Worm (Caenorhabditis elegans) whole organism, L1 larva: ENCODE data around the gene T05A7.6.
A peak's percentile ranks its signal among the peaks of the same experiment; 100 is the strongest.

Experiments used
- C04F5.9 ChIP-seq: sonication (generic microtip); optimal IDR thresholded peaks from 2 replicates; lab custom pipeline; 2016; ENCODE audit warnings: missing genetic modification characterization, missing compliant biosample characterization
- C34B4.2 ChIP-seq: sonication (generic microtip); optimal IDR thresholded peaks from 2 replicates; lab custom pipeline; 2017; ENCODE audit warnings: mild to moderate bottlenecking, missing genetic modification characterization, missing compliant biosample characterization
- F16B12.6 ChIP-seq: fragments of 150-350 bp; optimal IDR thresholded peaks from 2 replicates; lab custom pipeline; 2014; ENCODE audit warnings: missing biosample characterization, missing genetic modification characterization
- Y116A8C.19 ChIP-seq: sonication (generic microtip); optimal IDR thresholded peaks from 2 replicates; lab custom pipeline; 2016; ENCODE audit warnings: missing compliant biosample characterization, missing genetic modification characterization, borderline replicate concordance
- aha-1 ChIP-seq: fragments of 150-350 bp; optimal IDR thresholded peaks from 2 replicates; lab custom pipeline; 2014; ENCODE audit warnings: missing biosample characterization, missing genetic modification characterization
- alr-1 ChIP-seq: fragments of 200-800 bp; sonication (Bioruptor generic); optimal IDR thresholded peaks from 2 replicates; lab custom pipeline; 2018; ENCODE audit warnings: borderline replicate concordance, mild to moderate bottlenecking, missing genetic modification characterization, missing compliant biosample characterization
- ama-1 ChIP-seq: fragments of 150-350 bp; optimal IDR thresholded peaks from 2 replicates; lab custom pipeline; 2014
- ceh-63 ChIP-seq: fragments of 200-800 bp; sonication (Bioruptor generic); optimal IDR thresholded peaks from 2 replicates; lab custom pipeline; 2018; ENCODE audit warnings: mild to moderate bottlenecking, missing genetic modification characterization, missing compliant biosample characterization
- ceh-88 ChIP-seq: fragments of 200-800 bp; sonication (Bioruptor generic); IDR thresholded peaks from 2 replicates; pipeline ENCODE4 v1.3.6; 2022; ENCODE audit warnings: missing genetic modification characterization, missing compliant biosample characterization
- ces-1 ChIP-seq: fragments of 150-350 bp; optimal IDR thresholded peaks from 2 replicates; lab custom pipeline; 2014; ENCODE audit warnings: missing biosample characterization, missing genetic modification reagents, missing genetic modification characterization
- dsc-1 ChIP-seq: sonication (generic microtip); optimal IDR thresholded peaks from 2 replicates; lab custom pipeline; 2016; ENCODE audit warnings: mild to moderate bottlenecking, missing genetic modification characterization, missing compliant biosample characterization
- efl-1 ChIP-seq, 4 experiments: fragments of 150-350 bp; optimal IDR thresholded peaks in 3 of 4; peaks in 1 of 4; 1 replicate in 1 of 4; 2 replicates in 3 of 4; lab custom pipeline; 2014; ENCODE audit warnings: missing biosample characterization in 2 of 4, missing genetic modification characterization in 2 of 4, missing genetic modification reagents in 2 of 4
- egl-27 ChIP-seq, 2 experiments: fragments of 150-350 bp in 1 of 2; sonication (generic microtip); optimal IDR thresholded peaks; 3 replicates each; lab custom pipeline; 2017 to 2018; ENCODE audit warnings: missing biosample characterization in 2 of 2, missing genetic modification characterization in 2 of 2, missing genetic modification reagents in 2 of 2
- elt-2 ChIP-seq: sonication (generic microtip); optimal IDR thresholded peaks from 2 replicates; lab custom pipeline; 2016; ENCODE audit warnings: missing genetic modification characterization, mild to moderate bottlenecking, inconsistent platforms, missing compliant biosample characterization, missing genetic modification reagents
- fkh-8 ChIP-seq: sonication (generic microtip); optimal IDR thresholded peaks from 2 replicates; lab custom pipeline; 2016; ENCODE audit warnings: mild to moderate bottlenecking, missing genetic modification characterization, missing compliant biosample characterization
- hlh-17 ChIP-seq: fragments of 200-800 bp; sonication (Bioruptor generic); optimal IDR thresholded peaks from 2 replicates; lab custom pipeline; 2018; ENCODE audit warnings: missing genetic modification characterization, mild to moderate bottlenecking, missing compliant biosample characterization, moderate library complexity, borderline replicate concordance
- jun-1 ChIP-seq: fragments of 150-350 bp; optimal IDR thresholded peaks from 2 replicates; lab custom pipeline; 2014; ENCODE audit warnings: missing biosample characterization, missing genetic modification reagents, missing genetic modification characterization
- lin-13 ChIP-seq: fragments of 150-350 bp; optimal IDR thresholded peaks from 2 replicates; lab custom pipeline; 2014; ENCODE audit warnings: missing biosample characterization, missing genetic modification reagents, missing genetic modification characterization
- lin-14 ChIP-seq: fragments of 200-800 bp; sonication (Bioruptor generic); optimal IDR thresholded peaks from 2 replicates; lab custom pipeline; 2018; ENCODE audit warnings: mild to moderate bottlenecking, missing genetic modification characterization, moderate library complexity, missing compliant biosample characterization
- lin-35 ChIP-seq, 2 experiments: fragments of 150-350 bp; optimal IDR thresholded peaks; 2 replicates each; lab custom pipeline; 2014; ENCODE audit warnings: missing biosample characterization in 2 of 2, missing genetic modification characterization in 2 of 2, missing genetic modification reagents in 2 of 2
- lsy-2 ChIP-seq, 2 experiments: fragments of 150-350 bp; optimal IDR thresholded peaks; 2 replicates each; lab custom pipeline; 2014; ENCODE audit warnings: missing biosample characterization in 2 of 2, missing genetic modification characterization in 2 of 2
- mep-1 ChIP-seq: fragments of 150-350 bp; optimal IDR thresholded peaks from 2 replicates; lab custom pipeline; 2014; ENCODE audit warnings: missing biosample characterization, missing genetic modification characterization
- nhr-12 ChIP-seq: sonication (generic microtip); optimal IDR thresholded peaks from 2 replicates; lab custom pipeline; 2017; ENCODE audit warnings: missing biosample characterization, missing genetic modification characterization
- nhr-19 ChIP-seq: fragments of 200-800 bp; sonication (Bioruptor generic); conservative IDR thresholded peaks from 2 replicates; pipeline ENCODE4 v1.3.6; 2022; ENCODE audit warnings: missing genetic modification characterization, missing compliant biosample characterization
- nhr-20 ChIP-seq: sonication (generic microtip); optimal IDR thresholded peaks from 2 replicates; lab custom pipeline; 2016; ENCODE audit warnings: mild to moderate bottlenecking, missing genetic modification characterization, missing compliant biosample characterization
- nhr-28 ChIP-seq: fragments of 150-350 bp; optimal IDR thresholded peaks from 2 replicates; lab custom pipeline; 2014; ENCODE audit warnings: missing biosample characterization, missing genetic modification characterization
- nhr-71 ChIP-seq: sonication (generic microtip); optimal IDR thresholded peaks from 2 replicates; lab custom pipeline; 2016; ENCODE audit warnings: mild to moderate bottlenecking, missing genetic modification characterization, moderate library complexity, missing compliant biosample characterization
- nhr-76 ChIP-seq: sonication (generic microtip); optimal IDR thresholded peaks from 2 replicates; lab custom pipeline; 2017; ENCODE audit warnings: missing biosample characterization, missing genetic modification characterization
- nhr-77 ChIP-seq: fragments of 150-350 bp; optimal IDR thresholded peaks from 2 replicates; lab custom pipeline; 2014; ENCODE audit warnings: missing biosample characterization, missing genetic modification characterization
- nhr-84 ChIP-seq: sonication (generic microtip); optimal IDR thresholded peaks from 2 replicates; lab custom pipeline; 2017; ENCODE audit warnings: missing biosample characterization, missing genetic modification characterization
- nhr-90 ChIP-seq: sonication (generic microtip); optimal IDR thresholded peaks from 2 replicates; lab custom pipeline; 2016; ENCODE audit warnings: mild to moderate bottlenecking, missing genetic modification characterization, missing compliant biosample characterization; ENCODE audit not compliant: poor library complexity
- pag-3 ChIP-seq: sonication (generic microtip); optimal IDR thresholded peaks from 2 replicates; lab custom pipeline; 2017; ENCODE audit warnings: missing genetic modification characterization, mild to moderate bottlenecking, missing compliant biosample characterization, antibody characterized with exemption, borderline replicate concordance; ENCODE audit not compliant: insufficient read depth
- pax-3 ChIP-seq: fragments of 200-800 bp; sonication (Bioruptor generic); optimal IDR thresholded peaks from 2 replicates; lab custom pipeline; 2018; ENCODE audit warnings: mild to moderate bottlenecking, missing genetic modification characterization, moderate library complexity, missing compliant biosample characterization
- snpc-4 ChIP-seq: fragments of 150-350 bp; optimal IDR thresholded peaks from 2 replicates; lab custom pipeline; 2014; ENCODE audit warnings: missing biosample characterization, missing genetic modification characterization
- snu-23 ChIP-seq: sonication (generic microtip); optimal IDR thresholded peaks from 2 replicates; lab custom pipeline; 2016; ENCODE audit warnings: missing genetic modification characterization, missing compliant biosample characterization
- sox-4 ChIP-seq: sonication (generic microtip); optimal IDR thresholded peaks from 2 replicates; lab custom pipeline; 2016; ENCODE audit warnings: missing genetic modification characterization, missing compliant biosample characterization
- sptf-1 ChIP-seq: fragments of 150-350 bp; optimal IDR thresholded peaks from 2 replicates; lab custom pipeline; 2014; ENCODE audit warnings: missing biosample characterization, missing genetic modification characterization
- tbx-2 ChIP-seq: sonication (generic microtip); optimal IDR thresholded peaks from 2 replicates; lab custom pipeline; 2016; ENCODE audit warnings: missing genetic modification characterization, missing compliant biosample characterization
- tlp-1 ChIP-seq: fragments of 150-350 bp; optimal IDR thresholded peaks from 2 replicates; lab custom pipeline; 2014; ENCODE audit warnings: missing biosample characterization, missing genetic modification characterization
- unc-130 ChIP-seq: fragments of 150-350 bp; optimal IDR thresholded peaks from 2 replicates; lab custom pipeline; 2017; ENCODE audit warnings: missing biosample characterization, missing genetic modification characterization, inconsistent platforms
- unc-30 ChIP-seq: sonication (generic microtip); optimal IDR thresholded peaks from 2 replicates; lab custom pipeline; 2017; ENCODE audit warnings: missing biosample characterization, missing genetic modification characterization
- vab-15 ChIP-seq: sonication (generic microtip); optimal IDR thresholded peaks from 2 replicates; lab custom pipeline; 2017; ENCODE audit warnings: missing genotype, mild to moderate bottlenecking, missing genetic modification characterization, missing compliant biosample characterization
- zag-1 ChIP-seq: fragments of 150-350 bp; optimal IDR thresholded peaks from 2 replicates; lab custom pipeline; 2014; ENCODE audit warnings: missing biosample characterization, missing genetic modification characterization

The T05A7.6 gene

DNA sequence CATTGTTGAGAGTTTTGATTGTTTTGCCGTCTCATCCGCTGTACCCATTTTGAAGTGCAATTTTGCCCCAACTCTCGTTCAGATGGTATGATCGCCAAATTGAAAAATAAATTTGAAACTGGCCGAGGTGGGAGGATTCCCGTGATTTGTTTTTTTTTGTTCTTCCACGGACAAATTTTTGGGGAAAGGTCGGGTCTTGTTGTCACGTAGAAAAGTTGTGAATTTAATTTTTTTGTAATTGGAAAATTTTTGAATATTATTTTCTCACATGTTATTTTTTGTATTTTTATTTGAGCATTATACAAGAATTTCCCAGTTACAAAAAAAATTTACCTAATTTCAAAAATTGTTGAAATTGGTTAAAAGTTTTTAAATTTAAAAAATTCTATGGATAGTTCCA lies at the start of gene T05A7.6:
TSS of gene T05A7.6 (minus strand) at position 101 of the 400 bp plus-strand sequence.
- TF ChIP-seq aha-1 (tag; lab: Kevin White, UChicago) (no peak), lin-13 (GFP tag; lab: Kevin White, UChicago) (no peak), nhr-76 (tag; lab: Kevin White, UChicago) (no peak), snu-23 (GFP tag; lab: Kevin White, UChicago) (no peak), nhr-71 (tag; lab: Kevin White, UChicago) (no peak), ceh-88 (GFP tag; lab: Robert Waterston, UW) (no peak)

DNA sequence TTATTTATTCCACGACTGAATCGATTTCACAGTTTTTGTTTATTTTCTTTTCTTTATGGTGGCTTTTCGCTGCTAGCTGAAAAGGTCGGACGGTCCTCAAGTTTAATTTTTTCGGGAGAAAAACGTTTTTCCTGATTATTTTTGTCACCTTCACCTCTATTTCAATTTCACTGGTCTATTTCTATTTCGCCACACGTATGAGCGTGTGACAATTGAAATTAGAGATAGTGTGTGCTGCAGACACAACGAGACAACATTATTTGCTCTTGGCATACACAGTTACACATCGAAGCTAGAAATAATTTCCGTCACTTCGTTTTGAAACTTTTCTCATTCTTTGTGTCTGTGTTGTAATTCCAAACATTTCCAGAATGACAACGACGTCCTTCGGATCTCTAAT lies 44.1 kb upstream of the T05A7.6 start, which contains the start of gene F41C3.8:
TSS of gene F41C3.8 (plus strand) at position 371 of the 400 bp plus-strand sequence.
- TF ChIP-seq pag-3 (no peak), egl-27 (tag; optimal IDR thresholded peaks at IDR 0.05; lab: Kevin White, UChicago) (no peak), lin-35 (GFP tag; optimal IDR thresholded peaks at IDR 0.05; lab: Kevin White, UChicago) (peak in 1 of 2 experiments; percentile 21), ces-1 (GFP tag; lab: Kevin White, UChicago) (no peak), elt-2 (tag; lab: Kevin White, UChicago) (peak; percentile 33), lin-14 (GFP tag; lab: Kevin White, UChicago) (no peak)
- TF ChIP-seq, all 84 proteins: peak for 2

DNA sequence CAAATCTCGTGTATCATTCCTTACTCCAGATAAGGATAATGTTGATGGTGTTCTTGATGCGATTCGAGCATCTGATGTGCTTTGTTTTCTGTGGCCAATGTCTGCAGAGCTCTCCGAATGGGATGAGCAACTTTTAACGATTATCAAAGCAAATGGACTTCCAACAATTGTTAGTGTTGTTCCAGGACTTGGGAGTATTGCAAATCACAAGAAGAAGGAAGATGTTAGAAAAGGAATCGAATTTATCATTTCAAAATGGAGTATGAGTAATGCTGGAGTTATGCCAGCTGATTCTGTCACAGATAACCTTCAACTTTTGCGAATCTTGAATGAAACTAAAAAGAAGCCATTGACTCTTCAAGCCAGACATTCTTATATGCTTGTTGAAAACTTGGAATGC lies 39.2 kb upstream of the T05A7.6 start:
- TF ChIP-seq nhr-19 (GFP tag; lab: Robert Waterston, UW) (no peak), nhr-84 (tag; lab: Kevin White, UChicago) (no peak), C34B4.2 (tag; lab: Kevin White, UChicago) (no peak)

DNA sequence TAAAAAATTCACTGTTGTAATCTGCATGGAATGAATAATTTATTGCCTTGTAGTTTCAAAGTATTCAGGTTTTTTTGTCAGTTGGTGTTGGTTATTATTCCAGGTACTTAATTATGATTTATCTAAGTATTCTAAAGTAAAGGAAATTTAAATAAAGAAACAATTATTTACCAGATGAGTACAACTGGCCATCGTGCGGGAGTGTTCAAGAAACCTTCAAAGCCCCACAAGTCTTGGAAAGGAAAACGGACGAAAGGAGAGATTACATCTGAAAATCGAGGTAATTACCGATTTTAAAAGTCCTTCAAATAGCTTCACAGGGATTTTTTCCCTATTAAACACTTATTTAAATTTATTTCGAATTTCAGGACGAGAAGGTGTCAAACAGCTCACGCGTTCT lies 38.5 kb upstream of the T05A7.6 start, which contains the start of gene tag-151:
TSS of gene tag-151 (plus strand) at position 158 of the 400 bp plus-strand sequence.
- TF ChIP-seq nhr-90 (peak; percentile 11), dsc-1 (no peak), efl-1 (optimal IDR thresholded peaks at IDR 0.05; lab: Kevin White, UChicago) (no peak), efl-1 (GFP tag; optimal IDR thresholded peaks at IDR 0.05 in 1 of 2; lab: Kevin White, UChicago) (peak in 1 of 2 experiments; percentile 52), Y116A8C.19 (tag; lab: Kevin White, UChicago) (no peak), lsy-2 (tag; optimal IDR thresholded peaks at IDR 0.05; lab: Kevin White, UChicago) (peak in 1 of 2 experiments; percentile 1)

DNA sequence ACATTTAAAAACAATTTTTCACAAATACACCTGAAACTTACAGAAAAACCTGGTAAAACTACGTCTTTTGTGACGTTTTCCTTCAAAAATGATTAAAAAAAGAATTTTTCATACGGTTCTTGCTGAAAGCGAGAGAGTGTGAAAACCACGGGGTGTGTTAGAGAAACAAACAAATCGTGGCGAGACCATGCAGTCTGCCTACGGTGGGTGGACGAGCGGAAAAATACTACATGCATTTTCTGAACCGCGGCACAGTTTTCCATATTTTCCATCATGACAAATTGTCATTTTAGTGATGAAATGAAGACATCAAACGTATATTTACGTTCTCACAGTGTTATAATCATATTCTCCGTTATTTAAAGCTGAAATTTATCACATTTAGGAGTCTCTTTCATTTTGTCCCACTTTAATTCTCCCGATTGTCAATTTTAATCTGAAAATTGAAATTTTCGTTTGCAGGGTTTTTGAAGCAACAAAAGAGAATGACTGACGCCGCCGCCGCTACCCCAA lies 34.8 kb upstream of the T05A7.6 start, which contains the start of the genes F10G7.9 and tsn-1:
TSS of gene F10G7.9 (minus strand) at position 127 of the 513 bp plus-strand sequence.
TSS of gene tsn-1 (plus strand) at position 463 of the 513 bp plus-strand sequence.
- no peak for TF ChIP-seq sptf-1 (tag; lab: Kevin White, UChicago)
- TF ChIP-seq unc-30 (tag; lab: Kevin White, UChicago), result no peak
- no peak for TF ChIP-seq ceh-88 (GFP tag; lab: Robert Waterston, UW)
- TF ChIP-seq pax-3 (tag; lab: Kevin White, UChicago), result no peak
- TF ChIP-seq unc-130 (tag; lab: Kevin White, UChicago), result peak; percentile 32
- peak; percentile 2 for TF ChIP-seq nhr-90
- TF ChIP-seq tlp-1 (tag; lab: Kevin White, UChicago), result no peak
- no peak for TF ChIP-seq ama-1
- TF ChIP-seq C04F5.9 (tag; lab: Kevin White, UChicago), result no peak
- TF ChIP-seq snu-23 (GFP tag; lab: Kevin White, UChicago), result peak; percentile 68
- no peak for TF ChIP-seq aha-1 (tag; lab: Kevin White, UChicago)
- no peak for TF ChIP-seq nhr-28 (tag; lab: Kevin White, UChicago)
- no peak for TF ChIP-seq mep-1 (tag; lab: Kevin White, UChicago)
- no peak for TF ChIP-seq ceh-63 (GFP tag; lab: Kevin White, UChicago)
- no peak for TF ChIP-seq dsc-1
- peak; percentile 41 for TF ChIP-seq F16B12.6 (tag; lab: Kevin White, UChicago)
- peak; percentile 45 for TF ChIP-seq tbx-2 (tag; lab: Kevin White, UChicago)
- TF ChIP-seq vab-15 (tag; lab: Kevin White, UChicago), result no peak
- no peak for TF ChIP-seq fkh-8 (tag; lab: Kevin White, UChicago)
- no peak for TF ChIP-seq alr-1
- TF ChIP-seq nhr-20 (tag; lab: Kevin White, UChicago), result peak; percentile 58
- TF ChIP-seq sox-4 (tag; lab: Kevin White, UChicago), result no peak
- TF ChIP-seq hlh-17 (GFP tag; lab: Kevin White, UChicago), result no peak
- TF ChIP-seq nhr-71 (tag; lab: Kevin White, UChicago), result peak; percentile 71
- TF ChIP-seq snpc-4 (tag; lab: Kevin White, UChicago), result no peak
- peak; percentile 61 to 86 for TF ChIP-seq lin-35 (GFP tag; optimal IDR thresholded peaks at IDR 0.05; lab: Kevin White, UChicago)
- no peak for TF ChIP-seq nhr-77 (tag; lab: Kevin White, UChicago)
- no peak for TF ChIP-seq zag-1 (tag; lab: Kevin White, UChicago)
- TF ChIP-seq nhr-12, result no peak
- no peak for TF ChIP-seq jun-1 (tag; lab: Kevin White, UChicago)
